Worm (Caenorhabditis elegans): Measurements from ENCODE around the gene T03D3.5.

DNA sequence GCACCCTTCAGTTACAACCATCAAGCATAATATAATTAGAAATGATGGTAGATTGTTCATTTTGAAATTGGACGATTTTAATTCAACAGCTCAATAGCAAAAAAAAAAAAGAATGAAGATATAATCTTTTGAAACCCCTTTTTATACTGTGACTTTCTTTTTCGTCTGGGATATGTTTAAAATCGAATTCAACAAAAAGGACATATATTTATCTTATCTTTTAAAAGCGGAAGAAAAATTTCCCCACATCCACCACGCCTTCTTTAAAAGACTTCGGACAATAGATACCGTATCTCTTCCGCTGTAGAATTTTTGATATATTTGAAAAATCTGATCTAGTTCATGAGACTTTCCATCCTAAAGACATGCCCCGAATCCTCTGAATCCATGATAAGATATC is 45.8 kb downstream of the T03D3.5 start, which contains the start of gene R05D8.11:
- TF ChIP-seq zag-1 (tag; optimal IDR thresholded peaks at IDR 0.05) (no peak), pha-4 (tag; optimal IDR thresholded peaks at IDR 0.05) (no peak), nhr-237 (tag; optimal IDR thresholded peaks at IDR 0.05) (no peak), nhr-11 (tag; optimal IDR thresholded peaks at IDR 0.05) (no peak), unc-62 (GFP tag; optimal IDR thresholded peaks at IDR 0.05) (no peak), fos-1 (tag; optimal IDR thresholded peaks at IDR 0.05) (no peak), nhr-76 (tag; optimal IDR thresholded peaks at IDR 0.05) (no peak), ama-1 (optimal IDR thresholded peaks at IDR 0.05) (no peak), snpc-4 (tag; optimal IDR thresholded peaks at IDR 0.05) (no peak), nhr-23 (tag; optimal IDR thresholded peaks at IDR 0.05) (no peak)
